Worm (Caenorhabditis elegans) whole organism, L4/young adult: ENCODE measurements around the gene tag-297.

ENCODE experiments used
- W03F9.2 ChIP-seq: fragments of 150-350 bp; optimal IDR thresholded peaks from 2 replicates; lab custom pipeline; 2014; ENCODE audit warnings: missing biosample characterization, missing genetic modification characterization
- dao-5 ChIP-seq: sonication (generic microtip); optimal IDR thresholded peaks from 2 replicates; lab custom pipeline; 2016; ENCODE audit warnings: missing genotype, missing genetic modification characterization, moderate library complexity, missing compliant biosample characterization
- him-1 ChIP-seq: sonication (generic microtip); optimal IDR thresholded peaks from 2 replicates; lab custom pipeline; 2016; ENCODE audit warnings: missing genotype, missing genetic modification reagents, missing genetic modification characterization, missing compliant biosample characterization

DNA sequence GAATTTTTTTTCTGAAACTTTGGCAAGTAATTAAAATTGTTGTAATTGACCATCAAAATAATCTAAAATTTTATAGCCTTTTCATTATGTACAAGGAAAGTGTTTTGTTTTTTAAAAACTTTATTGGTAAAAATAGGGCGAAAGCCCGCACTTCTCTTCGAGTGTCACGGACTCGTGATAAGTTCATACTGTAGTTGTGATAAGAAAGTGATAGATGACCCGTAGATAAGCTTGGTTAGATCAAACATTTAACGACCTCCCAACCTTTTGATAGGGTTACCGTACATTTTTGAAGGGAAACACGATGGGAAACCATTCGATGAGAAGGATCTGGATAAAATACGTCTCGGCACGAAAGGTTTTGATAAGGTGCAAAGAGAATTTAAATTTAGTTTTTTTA lies 11.0 kb upstream of the tag-297 start:
- no peak for TF ChIP-seq him-1 (tag; lab: Kevin White, UChicago)
- no peak for TF ChIP-seq W03F9.2 (tag; lab: Kevin White, UChicago)
- no peak for TF ChIP-seq dao-5 (tag; lab: Kevin White, UChicago)
